Worm (Caenorhabditis elegans) whole organism, late embryonic: Measurements from ENCODE around the gene ivd-1.

ENCODE experiments used
- F13H6.1 ChIP-seq: sonication (generic microtip); optimal IDR thresholded peaks from 2 replicates; lab custom pipeline; 2016; ENCODE audit warnings: missing genetic modification characterization, missing compliant biosample characterization
- ama-1 ChIP-seq: fragments of 150-350 bp; optimal IDR thresholded peaks from 2 replicates; lab custom pipeline; 2014
- ceh-48 ChIP-seq: sonication (generic microtip); optimal IDR thresholded peaks from 2 replicates; lab custom pipeline; 2016; ENCODE audit warnings: missing genetic modification characterization, inconsistent platforms, missing compliant biosample characterization
- elt-2 ChIP-seq: sonication (generic microtip); optimal IDR thresholded peaks from 2 replicates; lab custom pipeline; 2016; ENCODE audit warnings: missing genetic modification reagents, missing genetic modification characterization, missing compliant biosample characterization
- fax-1 ChIP-seq: sonication (generic microtip); optimal IDR thresholded peaks from 2 replicates; lab custom pipeline; 2016; ENCODE audit warnings: missing genotype, missing genetic modification characterization, missing compliant biosample characterization
- lim-6 ChIP-seq: sonication (generic microtip); optimal IDR thresholded peaks from 2 replicates; lab custom pipeline; 2016; ENCODE audit warnings: missing genetic modification characterization, missing compliant biosample characterization
- madf-2 ChIP-seq: sonication (generic microtip); optimal IDR thresholded peaks from 2 replicates; lab custom pipeline; 2017; ENCODE audit warnings: missing genetic modification characterization, missing compliant biosample characterization
- mec-3 ChIP-seq: sonication (generic microtip); optimal IDR thresholded peaks from 2 replicates; lab custom pipeline; 2016; ENCODE audit warnings: borderline replicate concordance, missing genetic modification characterization, missing compliant biosample characterization
- nfya-1 ChIP-seq: sonication (generic microtip); optimal IDR thresholded peaks from 2 replicates; lab custom pipeline; 2017; ENCODE audit warnings: missing genetic modification characterization, mild to moderate bottlenecking, missing compliant biosample characterization, antibody characterized with exemption, moderate library complexity
- nhr-11 ChIP-seq: fragments of 150-350 bp; optimal IDR thresholded peaks from 2 replicates; lab custom pipeline; 2014; ENCODE audit warnings: missing biosample characterization, missing genetic modification characterization
- odd-2 ChIP-seq: sonication (generic microtip); optimal IDR thresholded peaks from 2 replicates; lab custom pipeline; 2017; ENCODE audit warnings: antibody characterized with exemption, mild to moderate bottlenecking, missing genetic modification characterization, missing compliant biosample characterization
- pax-1 ChIP-seq: fragments of 150-350 bp; optimal IDR thresholded peaks from 2 replicates; lab custom pipeline; 2014; ENCODE audit warnings: missing biosample characterization, missing genetic modification characterization
- ttx-3 ChIP-seq: sonication (generic microtip); optimal IDR thresholded peaks from 2 replicates; lab custom pipeline; 2016; ENCODE audit warnings: missing genetic modification reagents, missing genetic modification characterization, missing compliant biosample characterization
- unc-55 ChIP-seq: sonication (generic microtip); optimal IDR thresholded peaks from 2 replicates; lab custom pipeline; 2017; ENCODE audit warnings: missing biosample characterization, missing genetic modification reagents, missing genetic modification characterization

- TF ChIP-seq unc-55: no peak
- TF ChIP-seq pax-1 (tag; lab: Kevin White, UChicago): no peak
- TF ChIP-seq mec-3 (tag; lab: Kevin White, UChicago): no peak
- no peak for TF ChIP-seq ama-1 (lab: Kevin White, UChicago)
- no peak for TF ChIP-seq nhr-11 (tag; lab: Kevin White, UChicago)
- no peak for TF ChIP-seq elt-2 (tag; lab: Kevin White, UChicago)
- TF ChIP-seq nfya-1 (tag; lab: Kevin White, UChicago): peak; percentile 36
- TF ChIP-seq odd-2 (tag; lab: Kevin White, UChicago): no peak
- no peak for TF ChIP-seq ttx-3 (tag; lab: Kevin White, UChicago)
- TF ChIP-seq F13H6.1 (tag; lab: Kevin White, UChicago): no peak
- no peak for TF ChIP-seq ceh-48
- TF ChIP-seq fax-1: no peak
- no peak for TF ChIP-seq madf-2 (tag; lab: Kevin White, UChicago)
- TF ChIP-seq lim-6: no peak
Measured at ce11 chrIV:5078846-5079245, 9.8 kb downstream of the ivd-1 start.
